Fruit fly (Drosophila melanogaster) whole organism, pupa: ENCODE measurements around the gene CG8004.

Source experiments
- CG10348 ChIP-seq: fragments of 200-800 bp; sonication (Bioruptor generic); IDR thresholded peaks from 2 replicates; pipeline ENCODE4 v1.3.6; 2022; ENCODE audit warnings: missing biosample characterization, missing genetic modification characterization
- CG12605 ChIP-seq: fragments of 200-800 bp; sonication (Bioruptor generic); IDR thresholded peaks from 2 replicates; pipeline ENCODE4 v1.3.6; 2022; ENCODE audit warnings: missing biosample characterization, missing genetic modification characterization
- CG13204 ChIP-seq: fragments of 200-800 bp; sonication (Bioruptor generic); optimal IDR thresholded peaks from 2 replicates; lab custom pipeline; 2018; ENCODE audit warnings: missing biosample characterization, mild to moderate bottlenecking, missing genetic modification characterization, moderate library complexity
- CG14655 ChIP-seq: fragments of 200-800 bp; sonication (Bioruptor generic); optimal IDR thresholded peaks from 3 replicates; lab custom pipeline; 2017; ENCODE audit warnings: mild to moderate bottlenecking, missing biosample characterization, missing genetic modification reagents, missing genetic modification characterization
- CG15710 ChIP-seq: fragments of 200-800 bp; sonication (Bioruptor generic); optimal IDR thresholded peaks from 2 replicates; lab custom pipeline; 2018; ENCODE audit warnings: missing biosample characterization, mild to moderate bottlenecking, missing genetic modification characterization, moderate library complexity
- CG17806 ChIP-seq: fragments of 200-800 bp; sonication (Bioruptor generic); optimal IDR thresholded peaks from 2 replicates; lab custom pipeline; 2018; ENCODE audit warnings: missing biosample characterization, mild to moderate bottlenecking, missing genetic modification characterization, moderate library complexity
- CG32121 ChIP-seq: fragments of 200-800 bp; sonication (Bioruptor generic); IDR thresholded peaks from 2 replicates; pipeline ENCODE4 v1.3.6; 2022; ENCODE audit warnings: missing biosample characterization, missing genetic modification characterization
- CG34367 ChIP-seq: fragments of 200-800 bp; sonication (Bioruptor generic); optimal IDR thresholded peaks from 2 replicates; lab custom pipeline; 2018; ENCODE audit warnings: missing biosample characterization, mild to moderate bottlenecking, missing genetic modification characterization
- CG4496 ChIP-seq: fragments of 200-800 bp; sonication (Bioruptor generic); IDR thresholded peaks from 3 replicates; pipeline ENCODE4 v1.3.6; 2022; ENCODE audit warnings: missing biosample characterization, missing genetic modification characterization
- CG8159 ChIP-seq: fragments of 200-800 bp; sonication (Bioruptor generic); optimal IDR thresholded peaks from 3 replicates; lab custom pipeline; 2018; ENCODE audit warnings: missing biosample characterization, mild to moderate bottlenecking, missing genetic modification characterization, moderate library complexity
- CG8301 ChIP-seq: fragments of 200-800 bp; sonication (Bioruptor generic); optimal IDR thresholded peaks from 2 replicates; lab custom pipeline; 2018; ENCODE audit warnings: missing biosample characterization, mild to moderate bottlenecking, missing genetic modification characterization
- CG9948 ChIP-seq: fragments of 200-800 bp; sonication (Bioruptor generic); optimal IDR thresholded peaks from 2 replicates; lab custom pipeline; 2018; ENCODE audit warnings: missing biosample characterization, mild to moderate bottlenecking, missing genetic modification characterization, moderate library complexity
- D1 ChIP-seq: fragments of 200-800 bp; sonication (Bioruptor generic); optimal IDR thresholded peaks from 2 replicates; lab custom pipeline; 2018; ENCODE audit warnings: missing biosample characterization, mild to moderate bottlenecking, missing genetic modification characterization, moderate library complexity
- EcR ChIP-seq: fragments of 200-800 bp; sonication (Bioruptor generic); optimal IDR thresholded peaks from 3 replicates; lab custom pipeline; 2019; ENCODE audit warnings: missing biosample characterization, missing genetic modification characterization, mild to moderate bottlenecking, moderate library complexity, missing genetic modification reagents
- Ets98B ChIP-seq: fragments of 200-800 bp; sonication (Bioruptor generic); IDR thresholded peaks from 2 replicates; pipeline ENCODE4 v1.3.6; 2022; ENCODE audit warnings: missing biosample characterization, missing genetic modification characterization
- Pif1A ChIP-seq: fragments of 200-800 bp; sonication (Bioruptor generic); optimal IDR thresholded peaks from 3 replicates; lab custom pipeline; 2016; ENCODE audit warnings: missing biosample characterization, missing genetic modification characterization
- Pif1B ChIP-seq: fragments of 200-800 bp; sonication (Bioruptor generic); optimal IDR thresholded peaks from 3 replicates; lab custom pipeline; 2016; ENCODE audit warnings: missing biosample characterization, missing genetic modification characterization
- Snoo ChIP-seq: fragments of 200-800 bp; sonication (Bioruptor generic); optimal IDR thresholded peaks from 3 replicates; lab custom pipeline; 2017; ENCODE audit warnings: missing biosample characterization, mild to moderate bottlenecking, missing genetic modification characterization, inconsistent platforms
- fd96Ca ChIP-seq: fragments of 200-800 bp; sonication (Bioruptor generic); IDR thresholded peaks from 3 replicates; pipeline ENCODE4 v1.3.6; 2022; ENCODE audit warnings: missing biosample characterization, missing genetic modification characterization
- gl ChIP-seq: fragments of 200-800 bp; sonication (Bioruptor generic); optimal IDR thresholded peaks from 2 replicates; lab custom pipeline; 2018; ENCODE audit warnings: missing biosample characterization, mild to moderate bottlenecking, missing genetic modification characterization
- rn ChIP-seq: fragments of 200-800 bp; sonication (Bioruptor generic); IDR thresholded peaks from 2 replicates; pipeline ENCODE4 v1.3.6; 2022; ENCODE audit warnings: missing biosample characterization, missing genetic modification characterization

Gene CG8004

DNA sequence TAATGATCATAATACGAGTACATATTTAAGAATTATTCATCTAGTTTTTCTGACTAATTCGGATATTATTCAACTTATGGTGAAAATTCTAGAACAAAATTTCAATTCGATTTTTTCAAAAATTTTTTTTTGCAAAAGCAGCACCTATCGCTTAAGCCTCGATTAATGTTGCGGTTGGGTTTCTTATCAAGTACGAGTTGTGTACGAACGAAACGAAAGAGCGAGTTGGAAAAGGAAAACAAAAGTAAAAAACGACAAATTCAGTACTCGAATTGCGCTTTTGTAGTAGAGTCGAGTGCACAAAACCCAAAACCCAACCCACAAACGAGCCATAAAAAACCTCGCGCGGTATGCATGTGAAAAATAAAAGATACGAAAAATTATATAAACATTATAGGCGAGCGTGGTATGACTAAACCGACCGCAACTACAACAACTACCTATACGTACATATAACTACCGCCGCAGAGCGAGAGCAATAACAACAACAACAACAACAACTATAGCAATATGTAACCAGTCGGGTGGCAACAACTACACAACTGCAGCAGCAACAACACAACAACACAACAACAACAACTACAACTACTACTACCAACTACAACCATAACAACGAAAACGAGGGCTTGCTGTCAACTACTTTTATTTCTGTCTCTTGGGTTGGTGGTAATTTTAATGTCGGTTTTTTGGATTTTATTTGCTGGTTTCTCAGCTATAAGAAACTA, 23.7 kb downstream of the CG8004 start:
- TF ChIP-seq CG34367 (tag; lab: Kevin White, UChicago), result no peak
- no peak for TF ChIP-seq CG10348 (GFP tag; lab: Robert Waterston, UW)
- no peak for TF ChIP-seq gl (tag; lab: Kevin White, UChicago)
- TF ChIP-seq CG9948 (tag; lab: Kevin White, UChicago), result no peak
- no peak for TF ChIP-seq CG15710 (tag; lab: Kevin White, UChicago)
- no peak for TF ChIP-seq Pif1A
- no peak for TF ChIP-seq fd96Ca
- no peak for TF ChIP-seq CG8301 (tag; lab: Kevin White, UChicago)
- no peak for TF ChIP-seq rn (GFP tag; lab: Robert Waterston, UW)
- TF ChIP-seq CG14655 (GFP tag; lab: Kevin White, UChicago), result no peak
- TF ChIP-seq CG13204 (GFP tag; lab: Kevin White, UChicago), result peak; percentile 25
- TF ChIP-seq CG12605 (GFP tag; lab: Robert Waterston, UW), result no peak
- peak; percentile 36 for TF ChIP-seq EcR (GFP tag; lab: Kevin White, UChicago)

DNA sequence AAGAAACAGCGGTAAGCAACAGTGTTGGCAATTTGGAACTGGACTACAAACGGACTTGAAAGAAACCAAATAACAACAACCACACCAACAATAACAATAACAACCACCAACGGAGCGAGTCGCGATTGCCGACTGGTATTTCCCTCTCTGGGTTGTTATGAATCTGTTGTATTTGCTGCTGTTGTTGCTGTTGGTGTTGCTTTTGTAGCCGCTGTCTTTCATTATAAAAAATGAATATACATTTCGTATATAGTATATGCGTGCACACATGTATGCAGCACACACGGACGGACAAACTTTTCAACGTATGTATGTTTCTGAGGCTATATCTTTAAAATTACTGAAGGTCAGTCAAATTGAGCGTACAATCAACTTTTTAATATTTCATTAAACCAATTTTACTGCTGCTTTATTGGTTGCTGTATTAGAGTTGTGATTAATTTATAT, 24.9 kb downstream of the CG8004 start:
- TF ChIP-seq EcR (GFP tag; lab: Kevin White, UChicago), result peak; percentile 1
- TF ChIP-seq CG8159 (tag; lab: Kevin White, UChicago), result no peak

DNA sequence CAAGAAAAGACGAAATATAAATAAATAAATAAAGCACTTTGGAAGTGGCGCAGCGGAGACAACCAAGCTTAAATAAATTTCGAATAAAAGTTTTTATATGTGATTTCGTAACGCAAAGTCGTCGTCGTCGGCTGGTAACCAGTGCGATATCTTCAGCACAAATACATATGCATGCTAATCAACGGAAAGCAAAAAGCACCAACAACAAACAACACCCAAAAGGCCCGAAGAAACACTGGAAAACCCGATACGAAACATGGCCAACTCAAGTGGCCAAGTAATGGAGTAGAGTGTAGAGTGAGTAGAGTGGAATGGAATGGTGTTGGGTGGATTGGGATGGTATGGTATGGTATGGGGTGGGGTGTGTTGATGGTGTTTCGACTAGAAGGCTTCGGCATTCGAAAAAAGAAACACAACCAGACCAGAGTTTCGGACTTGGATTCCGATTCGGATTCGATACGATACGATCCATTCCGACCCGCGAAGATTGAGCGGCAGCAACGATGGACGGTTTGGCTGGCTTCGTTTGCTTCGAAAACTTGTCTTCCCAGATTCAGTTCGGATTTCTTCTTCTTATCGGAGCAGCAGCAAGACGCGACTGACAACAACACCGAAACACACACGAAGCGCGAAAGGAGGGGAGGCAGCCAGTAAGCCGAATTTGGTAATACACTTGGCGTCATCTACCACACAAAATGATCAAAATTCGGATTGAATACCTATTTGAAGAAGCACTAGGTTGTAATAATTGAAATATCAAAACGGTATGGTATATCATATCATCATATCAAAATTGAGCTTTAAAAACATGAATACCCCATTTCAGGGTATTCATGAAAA, 25.5 kb downstream of the CG8004 start:
- TF ChIP-seq Pif1A (peak; percentile 98), CG8301 (tag; lab: Kevin White, UChicago) (peak; percentile 93), CG14655 (GFP tag; lab: Kevin White, UChicago) (peak; percentile 95), CG34367 (tag; lab: Kevin White, UChicago) (peak; percentile 98), CG13204 (GFP tag; lab: Kevin White, UChicago) (peak; percentile 95), CG17806 (tag; lab: Kevin White, UChicago) (peak; percentile 99), CG9948 (tag; lab: Kevin White, UChicago) (peak; percentile 97), Snoo (tag; lab: Kevin White, UChicago) (peak; percentile 95), gl (tag; lab: Kevin White, UChicago) (peak; percentile 97), Ets98B (GFP tag; lab: Robert Waterston, UW) (peak; percentile 95), CG32121 (GFP tag; lab: Robert Waterston, UW) (peak; percentile 97), EcR (GFP tag; lab: Kevin White, UChicago) (peak; percentile 31), fd96Ca (peak; percentile 98), CG12605 (GFP tag; lab: Robert Waterston, UW) (peak; percentile 92), Pif1B (GFP tag; lab: Kevin White, UChicago) (peak; percentile 97), CG8159 (tag; lab: Kevin White, UChicago) (peak; percentile 92), CG10348 (GFP tag; lab: Robert Waterston, UW) (peak; percentile 90), CG15710 (tag; lab: Kevin White, UChicago) (peak; percentile 98), CG4496 (GFP tag; lab: Robert Waterston, UW) (peak; percentile 98), D1 (tag; lab: Kevin White, UChicago) (peak; percentile 80), rn (GFP tag; lab: Robert Waterston, UW) (peak; percentile 95)

DNA sequence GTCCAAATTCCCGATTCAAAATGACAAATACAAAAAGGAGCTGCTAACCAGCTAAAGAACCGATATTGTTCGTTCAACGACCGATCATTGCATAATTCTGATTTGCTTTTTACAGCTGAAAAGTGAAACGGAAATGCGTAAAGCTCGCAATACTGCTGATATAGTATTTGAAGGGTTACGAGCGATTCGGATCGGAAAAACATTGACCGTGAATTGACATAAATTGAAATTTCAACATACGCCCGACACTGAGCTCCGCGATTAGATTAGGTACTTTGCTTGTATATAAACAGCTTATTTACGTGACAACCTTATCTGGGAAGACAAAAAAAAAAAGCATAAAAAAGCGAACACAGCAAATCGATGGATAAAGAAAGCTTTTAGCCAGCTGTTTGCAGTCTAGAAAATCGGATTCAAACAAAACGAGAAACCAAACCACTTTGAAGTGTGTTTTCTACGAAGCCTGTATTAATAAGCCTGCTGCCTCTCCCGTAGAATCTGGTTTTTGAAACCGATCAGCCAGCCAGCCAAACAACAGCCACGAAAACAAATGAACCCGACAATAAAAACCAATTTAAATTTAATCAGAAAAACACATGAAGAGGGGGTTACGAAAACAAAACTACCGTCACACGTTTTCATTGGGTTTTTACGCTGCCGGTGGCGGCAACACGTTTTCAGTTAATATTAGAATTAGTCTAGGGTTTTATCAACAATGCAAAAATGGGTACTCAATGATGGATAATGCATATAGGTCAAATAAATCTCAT, 26.6 kb downstream of the CG8004 start:
- TF ChIP-seq EcR (GFP tag; lab: Kevin White, UChicago) (peak; percentile 39), CG14655 (GFP tag; lab: Kevin White, UChicago) (no peak)

DNA sequence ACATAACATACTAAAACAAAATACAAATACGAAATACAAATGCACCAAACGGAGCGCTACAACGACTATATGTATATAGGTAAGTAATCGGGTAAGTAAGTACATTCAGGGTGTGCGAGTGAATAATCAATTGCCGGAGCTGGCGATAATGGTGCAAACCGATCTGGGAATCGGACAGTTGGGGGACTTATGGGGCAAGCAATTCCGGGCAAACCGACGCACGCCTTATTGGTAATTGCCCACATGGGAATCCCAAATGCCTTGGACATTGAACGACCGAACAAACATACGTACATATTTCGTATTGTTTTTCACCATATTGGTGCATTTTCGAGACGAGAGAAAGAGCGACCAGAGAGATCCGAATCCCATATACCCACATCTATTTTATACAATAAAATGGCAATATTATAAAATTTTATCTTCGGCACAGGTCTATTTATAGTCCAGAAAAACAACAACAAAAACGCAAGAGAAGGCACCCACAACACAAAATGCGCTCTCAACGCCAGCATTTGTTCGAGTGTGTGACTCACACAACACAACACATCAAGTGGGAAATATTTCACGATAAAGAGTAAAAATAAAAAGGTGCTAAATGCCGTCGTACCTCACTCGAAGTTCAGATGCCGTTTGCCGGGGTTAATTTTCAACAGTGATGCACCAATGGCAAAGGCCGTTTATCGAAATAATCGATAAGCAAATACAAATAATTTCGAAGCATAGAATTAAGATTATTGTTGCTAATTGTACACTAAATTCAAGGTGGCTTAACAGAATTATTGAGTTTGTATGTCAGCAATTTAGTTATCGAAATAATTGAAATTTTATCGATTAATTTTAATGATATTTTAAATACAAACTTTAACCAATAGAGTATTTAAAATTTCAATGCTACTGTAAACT, 27.9 kb downstream of the CG8004 start:
- TF ChIP-seq CG4496 (GFP tag; lab: Robert Waterston, UW), result 0 out of 3 replicates have a peak, but pooled peaks have one; percentile 23
- TF ChIP-seq CG10348 (GFP tag; lab: Robert Waterston, UW), result no peak
- no peak for TF ChIP-seq Ets98B (GFP tag; lab: Robert Waterston, UW)
- no peak for TF ChIP-seq CG32121 (GFP tag; lab: Robert Waterston, UW)
